Worm (Caenorhabditis elegans): Measurements from ENCODE around the gene srh-23.

Gene srh-23

DNA sequence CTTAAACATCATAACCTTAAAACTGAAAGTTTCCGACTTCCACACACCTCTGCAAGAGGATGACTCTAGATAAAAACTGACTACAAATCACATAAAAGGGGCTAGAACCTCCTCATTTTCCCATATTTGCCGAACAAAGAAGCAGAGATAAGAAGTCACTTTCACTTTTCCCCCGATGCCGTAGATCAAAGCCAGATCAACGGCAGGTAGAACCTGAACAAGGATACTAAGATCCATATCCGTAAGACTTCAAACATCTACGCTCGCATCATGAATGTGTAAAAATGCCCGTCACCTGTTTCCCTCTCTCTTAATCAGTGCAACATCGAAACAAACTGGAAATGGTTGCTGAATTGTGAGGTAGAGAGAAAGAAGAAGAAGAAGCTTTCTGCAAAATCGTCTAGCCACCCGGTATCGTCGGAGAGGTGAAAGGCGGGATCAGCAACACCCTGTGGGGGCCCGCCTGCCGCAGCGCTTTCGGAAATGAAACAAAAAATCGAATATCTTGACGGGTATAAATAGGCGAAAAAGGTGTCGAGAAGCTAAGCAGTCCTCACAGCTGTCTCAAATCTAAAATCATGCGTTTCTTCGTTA lies 2.1 kb upstream of the srh-23 start, which contains the start of gene C02E7.6:
Gene C02E7.6 (plus strand): TSS at position 544 of the 594 bp plus-strand sequence.
- TF ChIP-seq T20F7.1 (GFP tag; optimal IDR thresholded peaks at IDR 0.05) (no peak), aly-2 (tag; optimal IDR thresholded peaks at IDR 0.05) (no peak), tra-1 (GFP tag; IDR thresholded peaks at IDR 0.05) (no peak), hlh-11 (tag; optimal IDR thresholded peaks at IDR 0.05) (peak; percentile 69), zfp-2 (tag; optimal IDR thresholded peaks at IDR 0.05) (no peak), ceh-28 (tag; optimal IDR thresholded peaks at IDR 0.05) (no peak), tag-97 (GFP tag; IDR thresholded peaks at IDR 0.05) (no peak), zag-1 (tag; optimal IDR thresholded peaks at IDR 0.05) (no peak), ceh-20 (GFP tag; IDR thresholded peaks at IDR 0.05) (no peak), lin-29 (GFP tag; IDR thresholded peaks at IDR 0.05) (no peak), nhr-42 (GFP tag; IDR thresholded peaks at IDR 0.05) (no peak), madf-9 (GFP tag; conservative IDR thresholded peaks at IDR 0.05) (no peak), spr-1 (tag; optimal IDR thresholded peaks at IDR 0.05) (peak; percentile 4), nhr-25 (tag; optimal IDR thresholded peaks at IDR 0.05; ENCODE audit: borderline replicate concordance, insufficient read depth) (no peak), ces-1 (GFP tag; optimal IDR thresholded peaks at IDR 0.05) (no peak), ceh-44 (GFP tag; IDR thresholded peaks at IDR 0.05) (no peak), hmg-1.1 (GFP tag; IDR thresholded peaks at IDR 0.05) (no peak), F49E8.2 (tag; optimal IDR thresholded peaks at IDR 0.05; ENCODE audit: borderline replicate concordance) (no peak), F37D6.2 (tag; optimal IDR thresholded peaks at IDR 0.05) (no peak), lim-7 (GFP tag; IDR thresholded peaks at IDR 0.05) (no peak), hlh-30 (tag; optimal IDR thresholded peaks at IDR 0.05; ENCODE audit: insufficient read depth) (no peak), saeg-2 (GFP tag; IDR thresholded peaks at IDR 0.05) (no peak), zip-2 (tag; optimal IDR thresholded peaks at IDR 0.05) (no peak), nhr-48 (tag; optimal IDR thresholded peaks at IDR 0.05) (peak; percentile 93), spr-3 (GFP tag; optimal IDR thresholded peaks at IDR 0.05) (no peak), F26F4.8 (GFP tag; conservative IDR thresholded peaks at IDR 0.05) (no peak), T26A8.4 (GFP tag; IDR thresholded peaks at IDR 0.05) (no peak), nhr-28 (tag; optimal IDR thresholded peaks at IDR 0.05) (peak; percentile 30), egl-43 (GFP tag; IDR thresholded peaks at IDR 0.05) (no peak), zfp-3 (GFP tag; conservative IDR thresholded peaks at IDR 0.05) (no peak), fkh-10 (GFP tag; optimal IDR thresholded peaks at IDR 0.05) (no peak), fos-1 (tag; optimal IDR thresholded peaks at IDR 0.05) (no peak), unc-62 (GFP tag; optimal IDR thresholded peaks at IDR 0.05 in 1 of 2) (no peak), unc-62 (tag; optimal IDR thresholded peaks at IDR 0.05) (no peak), mep-1 (tag; optimal IDR thresholded peaks at IDR 0.05) (no peak), pqm-1 (tag; optimal IDR thresholded peaks at IDR 0.05) (no peak), mxl-3 (GFP tag; optimal IDR thresholded peaks at IDR 0.05) (peak; percentile 43), nhr-237 (tag; optimal IDR thresholded peaks at IDR 0.05) (no peak), duxl-1 (tag; optimal IDR thresholded peaks at IDR 0.05; ENCODE audit: poor library complexity) (no peak), lin-1 (GFP tag; IDR thresholded peaks at IDR 0.05) (no peak), nhr-10 (tag; optimal IDR thresholded peaks at IDR 0.05) (peak; percentile 48), nhr-41 (GFP tag; IDR thresholded peaks at IDR 0.05) (no peak), mdt-29 (GFP tag; IDR thresholded peaks at IDR 0.05) (no peak), F10B5.3 (tag; optimal IDR thresholded peaks at IDR 0.05) (no peak), mdl-1 (tag; optimal IDR thresholded peaks at IDR 0.05) (peak in 1 of 2 experiments; percentile 6), nhr-102 (tag; optimal IDR thresholded peaks at IDR 0.05) (peak; percentile 62), mxl-2 (GFP tag; conservative IDR thresholded peaks at IDR 0.05) (no peak), dmd-9 (GFP tag; IDR thresholded peaks at IDR 0.05) (no peak), D1046.2 (GFP tag; IDR thresholded peaks at IDR 0.05) (no peak), cey-2 (tag; optimal IDR thresholded peaks at IDR 0.05; ENCODE audit: borderline replicate concordance, insufficient read depth) (peak; percentile 47), snpc-4 (tag; optimal IDR thresholded peaks at IDR 0.05) (no peak)
